Worm (Caenorhabditis elegans) whole organism, young adult: ENCODE measurements around the gene wdr-31.

Experiments
- F49E8.2 ChIP-seq: sonication (generic microtip); optimal IDR thresholded peaks from 3 replicates; lab custom pipeline; 2017; ENCODE audit warnings: missing genetic modification characterization, mild to moderate bottlenecking, missing compliant biosample characterization, antibody characterized with exemption, moderate library complexity; ENCODE audit not compliant: insufficient read depth
- akir-1 ChIP-seq: fragments of 200-800 bp; sonication (Bioruptor generic); optimal IDR thresholded peaks from 2 replicates; lab custom pipeline; 2018; ENCODE audit warnings: mild to moderate bottlenecking, missing genetic modification characterization, moderate library complexity, missing compliant biosample characterization
- dpl-1 ChIP-seq: fragments of 150-350 bp; optimal IDR thresholded peaks from 2 replicates; lab custom pipeline; 2014; ENCODE audit warnings: missing biosample characterization, missing genetic modification reagents, missing genetic modification characterization
- mcd-1 ChIP-seq: fragments of 200-800 bp; sonication (Bioruptor generic); IDR thresholded peaks from 2 replicates; pipeline ENCODE4 v1.3.6; 2022; ENCODE audit warnings: missing genetic modification reagents, missing genetic modification characterization, missing compliant biosample characterization
- nhr-27 ChIP-seq: fragments of 200-800 bp; sonication (Bioruptor generic); optimal IDR thresholded peaks from 2 replicates; lab custom pipeline; 2018; ENCODE audit warnings: mild to moderate bottlenecking, missing genetic modification characterization, moderate library complexity, missing compliant biosample characterization
- unc-62 ChIP-seq: fragments of 150-350 bp; optimal IDR thresholded peaks from 2 replicates; lab custom pipeline; 2014; ENCODE audit warnings: missing biosample characterization, missing genetic modification reagents, missing genetic modification characterization
- zim-3 ChIP-seq: sonication (generic microtip); optimal IDR thresholded peaks from 2 replicates; lab custom pipeline; 2017; ENCODE audit warnings: mild to moderate bottlenecking, missing genetic modification characterization, moderate library complexity, missing compliant biosample characterization

DNA sequence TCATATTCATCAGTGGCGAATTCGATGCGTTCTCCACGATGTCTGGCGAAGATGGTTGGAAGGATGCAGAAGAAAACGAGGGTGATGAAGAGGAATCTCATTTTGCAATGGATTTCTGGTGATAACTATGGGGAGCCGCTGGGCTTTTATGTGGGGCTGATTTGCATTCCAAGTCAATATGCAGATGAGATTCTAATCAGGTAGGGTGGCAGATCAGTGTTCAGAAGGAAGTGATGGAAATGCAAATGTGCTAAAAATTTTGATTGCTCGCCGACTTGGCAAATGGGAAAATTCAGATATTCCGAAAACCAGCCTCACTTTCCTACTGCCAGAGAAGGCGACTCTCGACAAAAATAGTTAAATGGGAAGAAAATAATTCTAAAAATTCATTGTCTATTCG lies 45.0 kb downstream of the wdr-31 start, which contains the start of gene nspf-3:
- no peak for TF ChIP-seq akir-1 (GFP tag; lab: Kevin White, UChicago)
- TF ChIP-seq mcd-1 (GFP tag; lab: Robert Waterston, UW): no peak
- no peak for TF ChIP-seq unc-62
- no peak for TF ChIP-seq F49E8.2 (tag; lab: Kevin White, UChicago)
- no peak for TF ChIP-seq dpl-1 (GFP tag; lab: Kevin White, UChicago)
- no peak for TF ChIP-seq zim-3 (tag; lab: Kevin White, UChicago)
- no peak for TF ChIP-seq nhr-27 (tag; lab: Kevin White, UChicago)
